Fruit fly (Drosophila melanogaster) Kc167 (cell line): ENCODE results near the gene CG34316.

Experiments
- Myc ChIP-seq: fragments of >200 bp; optimal IDR thresholded peaks from 2 replicates; lab custom pipeline; 2017; ENCODE audit warnings: missing external identifiers
- Sin3A ChIP-seq: fragments of >200 bp; optimal IDR thresholded peaks from 2 replicates; lab custom pipeline; 2018; ENCODE audit warnings: missing external identifiers
- h ChIP-seq: fragments of >200 bp; optimal IDR thresholded peaks from 3 replicates; lab custom pipeline; 2018; ENCODE audit warnings: missing external identifiers
- insv ChIP-seq: fragments of >200 bp; optimal IDR thresholded peaks from 3 replicates; lab custom pipeline; 2018; ENCODE audit warnings: missing external identifiers
- psq ChIP-seq: fragments of >200 bp; optimal IDR thresholded peaks from 2 replicates; lab custom pipeline; 2017; ENCODE audit warnings: missing external identifiers
- ttk ChIP-seq: sonication (Bioruptor generic); optimal IDR thresholded peaks from 2 replicates; lab custom pipeline; 2017; ENCODE audit warnings: missing external identifiers

DNA sequence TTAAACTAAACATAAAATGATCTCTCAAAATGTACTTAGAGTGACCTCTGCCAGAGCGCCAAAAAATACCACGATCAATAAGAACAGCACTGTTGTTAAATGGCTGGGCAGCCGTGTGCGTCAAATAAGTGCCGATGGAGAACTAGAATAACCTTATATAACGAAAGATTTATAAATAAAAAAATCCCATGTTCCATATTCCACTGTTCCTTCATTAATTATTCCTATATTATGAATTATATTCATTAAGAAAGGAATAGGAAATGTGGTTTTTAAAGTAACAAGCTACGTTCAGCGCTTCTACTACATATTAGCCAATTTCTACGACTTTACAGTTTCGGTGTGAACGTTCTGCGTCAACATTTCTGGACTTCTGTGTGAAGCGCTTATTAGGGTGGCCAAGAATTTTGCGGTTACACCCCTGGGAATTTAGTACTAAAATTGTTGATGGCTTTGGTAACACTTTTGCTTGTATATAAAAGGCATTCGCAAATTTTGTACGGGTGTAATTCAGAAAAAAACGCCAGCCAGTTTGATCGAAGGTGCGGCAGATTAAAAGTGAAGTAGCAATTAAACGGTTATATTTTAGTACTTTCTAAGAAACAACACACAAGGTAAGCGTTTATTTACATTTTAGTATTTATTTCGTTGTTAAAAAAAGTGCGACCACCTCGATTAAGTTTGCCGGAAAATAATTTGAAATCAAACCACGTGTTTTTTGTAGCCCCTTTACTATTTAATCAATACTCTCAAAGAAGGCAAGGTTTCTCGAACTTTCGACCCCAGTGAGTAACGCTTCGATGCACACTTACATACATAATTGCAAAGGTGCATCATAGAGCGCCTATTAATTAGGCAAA lies 12.0 kb downstream of the CG34316 start, which contains the start of the genes tefu and Hsc70-4:
- TF ChIP-seq Myc (lab: Kevin White, UChicago): no peak
- no peak for TF ChIP-seq psq (lab: Kevin White, UChicago)
- TF ChIP-seq h: no peak
- TF ChIP-seq insv (lab: Kevin White, UChicago): no peak
- TF ChIP-seq Sin3A (lab: Kevin White, UChicago): no peak
- no peak for TF ChIP-seq ttk (lab: Kevin White, UChicago)
